Fruit fly (Drosophila melanogaster): ENCODE results near the gene Pdh.

DNA sequence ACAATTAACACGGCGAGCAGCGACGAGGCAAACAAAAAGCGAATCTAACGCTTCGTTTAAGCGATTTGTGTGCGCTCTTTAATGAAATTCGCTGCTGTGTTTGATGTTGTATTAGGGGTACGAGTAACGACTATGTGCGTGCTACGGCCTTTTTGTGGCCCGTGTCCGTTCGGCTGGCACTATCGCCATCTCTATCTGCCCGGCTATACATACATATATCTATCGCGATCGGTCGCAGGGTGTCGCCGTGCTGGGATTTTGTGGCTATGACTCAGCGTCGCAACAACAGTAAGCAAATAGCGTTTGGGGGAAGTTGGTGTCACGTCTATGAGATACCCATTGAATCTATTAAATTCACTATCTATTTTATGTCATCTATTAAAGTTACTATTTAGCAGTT is 39.6 kb upstream of the Pdh start:
- no peak for TF ChIP-seq Hr78 (GFP tag; optimal IDR thresholded peaks at IDR 0.05)
- no peak for TF ChIP-seq Mio (GFP tag; optimal IDR thresholded peaks at IDR 0.05)
- no peak for TF ChIP-seq br (GFP tag; optimal IDR thresholded peaks at IDR 0.05)
- TF ChIP-seq CrebA (GFP tag; optimal IDR thresholded peaks at IDR 0.05; ENCODE audit: borderline replicate concordance), result no peak
- no peak for TF ChIP-seq N (GFP tag; optimal IDR thresholded peaks at IDR 0.05)
- TF ChIP-seq Hr83 (GFP tag; optimal IDR thresholded peaks at IDR 0.05; ENCODE audit: poor library complexity, severe bottlenecking), result no peak
- no peak for TF ChIP-seq dmrt93B (GFP tag; optimal IDR thresholded peaks at IDR 0.05)
- TF ChIP-seq GATAd (GFP tag; optimal IDR thresholded peaks at IDR 0.05), result no peak

All from whole organism, wandering third instar larva.